Worm (Caenorhabditis elegans) whole organism, L1 larva: ENCODE measurements around the gene rde-12.

Source experiments
- C04F5.9 ChIP-seq: sonication (generic microtip); optimal IDR thresholded peaks from 2 replicates; lab custom pipeline; 2016; ENCODE audit warnings: missing genetic modification characterization, missing compliant biosample characterization
- Y116A8C.19 ChIP-seq: sonication (generic microtip); optimal IDR thresholded peaks from 2 replicates; lab custom pipeline; 2016; ENCODE audit warnings: missing compliant biosample characterization, missing genetic modification characterization, borderline replicate concordance
- aha-1 ChIP-seq: fragments of 150-350 bp; optimal IDR thresholded peaks from 2 replicates; lab custom pipeline; 2014; ENCODE audit warnings: missing biosample characterization, missing genetic modification characterization
- blmp-1 ChIP-seq: fragments of 150-350 bp; optimal IDR thresholded peaks from 2 replicates; lab custom pipeline; 2014; ENCODE audit warnings: missing biosample characterization, missing genetic modification characterization
- ceh-63 ChIP-seq: fragments of 200-800 bp; sonication (Bioruptor generic); optimal IDR thresholded peaks from 2 replicates; lab custom pipeline; 2018; ENCODE audit warnings: mild to moderate bottlenecking, missing genetic modification characterization, missing compliant biosample characterization
- ceh-8 ChIP-seq: fragments of 200-800 bp; sonication (Bioruptor generic); optimal IDR thresholded peaks from 2 replicates; lab custom pipeline; 2018; ENCODE audit warnings: mild to moderate bottlenecking, missing genetic modification characterization, moderate library complexity, missing compliant biosample characterization
- ceh-88 ChIP-seq: fragments of 200-800 bp; sonication (Bioruptor generic); IDR thresholded peaks from 2 replicates; pipeline ENCODE4 v1.3.6; 2022; ENCODE audit warnings: missing genetic modification characterization, missing compliant biosample characterization
- ces-1 ChIP-seq: fragments of 150-350 bp; optimal IDR thresholded peaks from 2 replicates; lab custom pipeline; 2014; ENCODE audit warnings: missing biosample characterization, missing genetic modification reagents, missing genetic modification characterization
- dsc-1 ChIP-seq: sonication (generic microtip); optimal IDR thresholded peaks from 2 replicates; lab custom pipeline; 2016; ENCODE audit warnings: mild to moderate bottlenecking, missing genetic modification characterization, missing compliant biosample characterization
- efl-1 ChIP-seq, 4 experiments: fragments of 150-350 bp; optimal IDR thresholded peaks in 3 of 4; peaks in 1 of 4; 1 replicate in 1 of 4; 2 replicates in 3 of 4; lab custom pipeline; 2014; ENCODE audit warnings: missing biosample characterization in 2 of 4, missing genetic modification characterization in 2 of 4, missing genetic modification reagents in 2 of 4
- efl-3 ChIP-seq: fragments of 200-800 bp; sonication (Bioruptor generic); optimal IDR thresholded peaks from 2 replicates; lab custom pipeline; 2018; ENCODE audit warnings: mild to moderate bottlenecking, missing genetic modification characterization, missing compliant biosample characterization
- ets-5 ChIP-seq: fragments of 200-800 bp; sonication (Bioruptor generic); IDR thresholded peaks from 2 replicates; pipeline ENCODE4 v1.3.6; 2022; ENCODE audit warnings: missing genetic modification characterization, missing compliant biosample characterization
- hlh-17 ChIP-seq: fragments of 200-800 bp; sonication (Bioruptor generic); optimal IDR thresholded peaks from 2 replicates; lab custom pipeline; 2018; ENCODE audit warnings: missing genetic modification characterization, mild to moderate bottlenecking, missing compliant biosample characterization, moderate library complexity, borderline replicate concordance
- hlh-4 ChIP-seq: sonication (generic microtip); optimal IDR thresholded peaks from 2 replicates; lab custom pipeline; 2016; ENCODE audit warnings: mild to moderate bottlenecking, missing genetic modification characterization, missing compliant biosample characterization
- irx-1 ChIP-seq: sonication (generic microtip); optimal IDR thresholded peaks from 2 replicates; lab custom pipeline; 2016; ENCODE audit warnings: missing genetic modification characterization, missing compliant biosample characterization
- isw-1 ChIP-seq: fragments of 200-800 bp; sonication (Bioruptor generic); IDR thresholded peaks from 2 replicates; pipeline ENCODE4 v1.3.6; 2022; ENCODE audit warnings: missing genetic modification characterization, missing compliant biosample characterization
- lin-13 ChIP-seq: fragments of 150-350 bp; optimal IDR thresholded peaks from 2 replicates; lab custom pipeline; 2014; ENCODE audit warnings: missing biosample characterization, missing genetic modification reagents, missing genetic modification characterization
- lin-39 ChIP-seq: fragments of 150-350 bp; optimal IDR thresholded peaks from 2 replicates; lab custom pipeline; 2014; ENCODE audit warnings: missing biosample characterization, missing genetic modification reagents, missing genetic modification characterization
- lir-3 ChIP-seq: sonication (generic microtip); optimal IDR thresholded peaks from 2 replicates; lab custom pipeline; 2016; ENCODE audit warnings: mild to moderate bottlenecking, missing genetic modification characterization, moderate library complexity, missing compliant biosample characterization; ENCODE audit not compliant: poor library complexity
- mab-9 ChIP-seq: fragments of 200-800 bp; sonication (Bioruptor generic); IDR thresholded peaks from 2 replicates; pipeline ENCODE4 v1.3.6; 2022; ENCODE audit warnings: missing genetic modification reagents, missing genetic modification characterization, missing compliant biosample characterization
- mep-1 ChIP-seq: fragments of 150-350 bp; optimal IDR thresholded peaks from 2 replicates; lab custom pipeline; 2014; ENCODE audit warnings: missing biosample characterization, missing genetic modification characterization
- nhr-28 ChIP-seq: fragments of 150-350 bp; optimal IDR thresholded peaks from 2 replicates; lab custom pipeline; 2014; ENCODE audit warnings: missing biosample characterization, missing genetic modification characterization
- nhr-47 ChIP-seq: sonication (generic microtip); optimal IDR thresholded peaks from 2 replicates; lab custom pipeline; 2016; ENCODE audit warnings: mild to moderate bottlenecking, missing genetic modification characterization, moderate library complexity, missing compliant biosample characterization
- nhr-76 ChIP-seq: sonication (generic microtip); optimal IDR thresholded peaks from 2 replicates; lab custom pipeline; 2017; ENCODE audit warnings: missing biosample characterization, missing genetic modification characterization
- nhr-90 ChIP-seq: sonication (generic microtip); optimal IDR thresholded peaks from 2 replicates; lab custom pipeline; 2016; ENCODE audit warnings: mild to moderate bottlenecking, missing genetic modification characterization, missing compliant biosample characterization; ENCODE audit not compliant: poor library complexity
- pax-3 ChIP-seq: fragments of 200-800 bp; sonication (Bioruptor generic); optimal IDR thresholded peaks from 2 replicates; lab custom pipeline; 2018; ENCODE audit warnings: mild to moderate bottlenecking, missing genetic modification characterization, moderate library complexity, missing compliant biosample characterization
- pqm-1 ChIP-seq: sonication (generic microtip); optimal IDR thresholded peaks from 3 replicates; lab custom pipeline; 2017; ENCODE audit warnings: missing biosample characterization, missing genetic modification characterization
- skn-1 ChIP-seq: fragments of 150-350 bp; optimal IDR thresholded peaks from 2 replicates; lab custom pipeline; 2014; ENCODE audit warnings: missing biosample characterization, missing genetic modification characterization
- sptf-1 ChIP-seq: fragments of 150-350 bp; optimal IDR thresholded peaks from 2 replicates; lab custom pipeline; 2014; ENCODE audit warnings: missing biosample characterization, missing genetic modification characterization
- sup-37 ChIP-seq: fragments of 200-800 bp; sonication (Bioruptor generic); optimal IDR thresholded peaks from 2 replicates; lab custom pipeline; 2018; ENCODE audit warnings: mild to moderate bottlenecking, missing genetic modification characterization, missing compliant biosample characterization
- swsn-7 ChIP-seq: sonication (generic microtip); optimal IDR thresholded peaks from 2 replicates; lab custom pipeline; 2016; ENCODE audit warnings: missing genetic modification characterization, missing compliant biosample characterization
- vab-15 ChIP-seq: sonication (generic microtip); optimal IDR thresholded peaks from 2 replicates; lab custom pipeline; 2017; ENCODE audit warnings: missing genotype, mild to moderate bottlenecking, missing genetic modification characterization, missing compliant biosample characterization
- xbp-1 ChIP-seq: sonication (generic microtip); optimal IDR thresholded peaks from 2 replicates; lab custom pipeline; 2016; ENCODE audit warnings: missing genetic modification characterization, missing compliant biosample characterization
- zag-1 ChIP-seq: fragments of 150-350 bp; optimal IDR thresholded peaks from 2 replicates; lab custom pipeline; 2014; ENCODE audit warnings: missing biosample characterization, missing genetic modification characterization
- zip-4 ChIP-seq: fragments of 200-800 bp; sonication (Bioruptor generic); optimal IDR thresholded peaks from 2 replicates; lab custom pipeline; 2018; ENCODE audit warnings: mild to moderate bottlenecking, missing genetic modification characterization, moderate library complexity, missing compliant biosample characterization
- ztf-4 ChIP-seq: fragments of 150-350 bp; optimal IDR thresholded peaks from 2 replicates; lab custom pipeline; 2014; ENCODE audit warnings: missing biosample characterization, missing genetic modification characterization

Gene rde-12

DNA sequence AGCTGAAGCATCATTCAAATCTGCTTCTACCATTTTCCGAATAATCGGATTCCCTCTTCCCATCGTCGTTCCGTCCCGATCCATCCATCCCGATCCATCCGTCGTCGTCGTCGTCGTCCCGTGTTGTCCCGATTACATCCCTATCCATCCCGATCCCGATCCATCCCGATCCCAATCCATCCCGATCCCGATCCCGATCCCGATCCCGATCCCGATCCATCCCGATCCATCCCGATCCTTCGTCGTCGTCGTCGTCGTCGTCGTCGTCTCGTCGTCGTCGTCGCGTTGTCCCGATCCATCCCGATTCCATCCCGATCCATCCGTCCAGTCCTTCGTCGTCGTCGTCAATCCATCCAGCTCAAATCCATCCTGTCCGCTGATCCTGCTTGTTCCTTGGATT lies 18.0 kb upstream of the rde-12 start:
- TF ChIP-seq sptf-1 (no peak), mab-9 (GFP tag; lab: Robert Waterston, UW) (no peak)

- TF ChIP-seq nhr-90 (tag; lab: Kevin White, UChicago) (no peak), lir-3 (tag; lab: Kevin White, UChicago) (no peak), swsn-7 (tag; lab: Kevin White, UChicago) (no peak), irx-1 (tag; lab: Kevin White, UChicago) (no peak), vab-15 (tag; lab: Kevin White, UChicago) (no peak), isw-1 (GFP tag; lab: Robert Waterston, UW) (no peak), C04F5.9 (tag; lab: Kevin White, UChicago) (no peak), efl-3 (GFP tag; lab: Kevin White, UChicago) (no peak), aha-1 (no peak), xbp-1 (tag; lab: Kevin White, UChicago) (no peak), hlh-4 (tag; lab: Kevin White, UChicago) (no peak), nhr-28 (tag; lab: Kevin White, UChicago) (no peak), ceh-63 (GFP tag; lab: Kevin White, UChicago) (no peak), ceh-88 (no peak), lin-39 (tag; lab: Kevin White, UChicago) (no peak)
These were observed 17.6 kb upstream of the rde-12 start for ce11 chrV:13647617-13648016.

- peak in 1 of 2 experiments; percentile 16 for TF ChIP-seq efl-1 (optimal IDR thresholded peaks at IDR 0.05; lab: Kevin White, UChicago)
- TF ChIP-seq efl-1 (GFP tag; optimal IDR thresholded peaks at IDR 0.05 in 1 of 2; lab: Kevin White, UChicago) = peak in 1 of 2 experiments; percentile 91
- TF ChIP-seq ztf-4 (tag; lab: Kevin White, UChicago) = peak; percentile 29
- TF ChIP-seq nhr-90 (tag; lab: Kevin White, UChicago) = peak; percentile 33
- TF ChIP-seq hlh-17 (GFP tag; lab: Kevin White, UChicago) = no peak
- no peak for TF ChIP-seq blmp-1 (tag; lab: Kevin White, UChicago)
- peak; percentile 20 for TF ChIP-seq pax-3 (tag; lab: Kevin White, UChicago)
These were observed 15.3 kb upstream of the rde-12 start, which contains the start of gene H37A05.4 for ce11 chrV:13649730-13650349. H37A05.4 (minus strand) TSS chrV:13649780.

- TF ChIP-seq lin-13 (no peak), nhr-76 (tag; lab: Kevin White, UChicago) (no peak), nhr-28 (tag; lab: Kevin White, UChicago) (no peak), efl-1 (optimal IDR thresholded peaks at IDR 0.05; lab: Kevin White, UChicago) (no peak), efl-1 (GFP tag; optimal IDR thresholded peaks at IDR 0.05 in 1 of 2; lab: Kevin White, UChicago) (no peak), hlh-4 (tag; lab: Kevin White, UChicago) (no peak), C04F5.9 (tag; lab: Kevin White, UChicago) (no peak), ceh-63 (GFP tag; lab: Kevin White, UChicago) (no peak), nhr-47 (tag; lab: Kevin White, UChicago) (no peak), dsc-1 (no peak), ceh-8 (no peak), ces-1 (no peak), aha-1 (no peak), mep-1 (tag; lab: Kevin White, UChicago) (no peak), irx-1 (tag; lab: Kevin White, UChicago) (no peak)
These were observed 14.4 kb upstream of the rde-12 start for ce11 chrV:13650800-13651199.

DNA sequence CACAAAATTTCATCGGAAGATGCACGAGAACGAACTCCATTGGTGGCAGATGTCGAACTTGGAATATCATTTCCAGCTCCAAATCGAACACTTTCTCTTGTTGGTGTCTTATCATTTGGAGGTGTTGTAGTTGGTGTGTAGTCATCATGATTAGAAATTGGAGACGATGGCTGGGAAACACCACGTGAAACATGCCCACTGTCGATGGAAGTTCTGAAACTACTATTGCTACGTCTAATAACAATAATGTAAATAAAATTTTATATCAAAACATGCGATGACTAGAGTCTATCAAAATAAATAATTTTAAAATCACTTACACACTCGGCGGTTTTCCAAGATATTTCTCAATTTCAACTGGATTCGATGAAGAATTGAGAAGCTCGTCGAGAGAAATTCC lies 12.9 kb upstream of the rde-12 start:
- TF ChIP-seq zip-4 (no peak), ets-5 (GFP tag; lab: Robert Waterston, UW) (no peak), zag-1 (no peak), sup-37 (no peak), pqm-1 (tag; lab: Kevin White, UChicago) (no peak), nhr-47 (tag; lab: Kevin White, UChicago) (no peak), irx-1 (tag; lab: Kevin White, UChicago) (no peak), Y116A8C.19 (tag; lab: Kevin White, UChicago) (no peak), skn-1 (tag; lab: Kevin White, UChicago) (no peak)
